Fruit fly (Drosophila melanogaster) whole organism, embryonic: Measurements from ENCODE around the gene CG13056.

Experiments
- Adf1 ChIP-seq: fragments of 200-800 bp; sonication (Bioruptor generic); IDR thresholded peaks from 2 replicates; pipeline ENCODE4 v1.3.6; 2022; ENCODE audit warnings: missing biosample characterization, missing genetic modification characterization
- Atf-2 ChIP-seq: fragments of 200-800 bp; sonication (Bioruptor generic); optimal IDR thresholded peaks from 2 replicates; lab custom pipeline; 2016; ENCODE audit warnings: missing biosample characterization, missing genetic modification characterization
- Bgb ChIP-seq: fragments of 200-800 bp; sonication (Bioruptor generic); IDR thresholded peaks from 2 replicates; pipeline ENCODE4 v1.3.6; 2022; ENCODE audit warnings: missing biosample characterization, missing genetic modification characterization; ENCODE audit not compliant: partially characterized antibody
- Blimp-1 ChIP-seq: fragments of 200-800 bp; sonication (Bioruptor generic); optimal IDR thresholded peaks from 3 replicates; lab custom pipeline; 2018; ENCODE audit warnings: missing biosample characterization, missing genetic modification characterization, mild to moderate bottlenecking, moderate library complexity, missing genetic modification reagents
- CG11247 ChIP-seq: fragments of 200-800 bp; sonication (Bioruptor generic); IDR thresholded peaks from 2 replicates; pipeline ENCODE4 v1.3.6; 2022; ENCODE audit warnings: missing biosample characterization, missing genetic modification characterization
- CG12769 ChIP-seq: fragments of 200-800 bp; sonication (Bioruptor generic); optimal IDR thresholded peaks from 2 replicates; lab custom pipeline; 2019; ENCODE audit warnings: missing biosample characterization, mild to moderate bottlenecking, missing genetic modification characterization, moderate library complexity
- CG13287 ChIP-seq: fragments of 200-800 bp; sonication (Bioruptor generic); IDR thresholded peaks from 2 replicates; pipeline ENCODE4 v1.3.6; 2022; ENCODE audit warnings: missing biosample characterization, missing genetic modification characterization; ENCODE audit not compliant: partially characterized antibody
- CG15514 ChIP-seq: fragments of 200-800 bp; sonication (Bioruptor generic); optimal IDR thresholded peaks from 3 replicates; lab custom pipeline; 2017; ENCODE audit warnings: missing biosample characterization, missing genetic modification characterization, mild to moderate bottlenecking, moderate library complexity, missing genetic modification reagents
- CG16863 ChIP-seq: fragments of 200-800 bp; sonication (Bioruptor generic); optimal IDR thresholded peaks from 3 replicates; lab custom pipeline; 2016; ENCODE audit warnings: missing biosample characterization, missing genetic modification characterization
- CG17612 ChIP-seq: fragments of 200-800 bp; sonication (Bioruptor generic); IDR thresholded peaks from 2 replicates; pipeline ENCODE4 v1.3.6; 2022; ENCODE audit warnings: missing biosample characterization, missing genetic modification characterization
- CG17802 ChIP-seq: fragments of 200-800 bp; sonication (Bioruptor generic); optimal IDR thresholded peaks from 2 replicates; lab custom pipeline; 2018; ENCODE audit warnings: missing biosample characterization, mild to moderate bottlenecking, missing genetic modification characterization, moderate library complexity
- CG32532 ChIP-seq: fragments of 200-800 bp; sonication (Bioruptor generic); IDR thresholded peaks from 2 replicates; pipeline ENCODE4 v1.3.6; 2022; ENCODE audit warnings: missing biosample characterization, missing genetic modification characterization
- CG4360 ChIP-seq: fragments of 200-800 bp; sonication (Bioruptor generic); IDR thresholded peaks from 2 replicates; pipeline ENCODE4 v1.3.6; 2022; ENCODE audit warnings: missing biosample characterization, missing genetic modification characterization
- CG43689 ChIP-seq: fragments of 200-800 bp; sonication (Bioruptor generic); IDR thresholded peaks from 2 replicates; pipeline ENCODE4 v1.3.6; 2022; ENCODE audit warnings: missing biosample characterization, missing genetic modification characterization
- CG6175 ChIP-seq: fragments of 200-800 bp; sonication (Bioruptor generic); IDR thresholded peaks from 3 replicates; pipeline ENCODE4 v1.3.6; 2022; ENCODE audit warnings: missing biosample characterization, missing genetic modification characterization
- CG8290 ChIP-seq, 3 experiments: fragments of 200-800 bp; sonication (Bioruptor generic); optimal IDR thresholded peaks; 2 replicates each; lab custom pipeline; 2016 to 2019; ENCODE audit warnings: missing biosample characterization in 3 of 3, missing genetic modification characterization in 3 of 3, mild to moderate bottlenecking in 2 of 3, moderate library complexity in 1 of 3
- CG8478 ChIP-seq: fragments of >200 bp; optimal IDR thresholded peaks from 2 replicates; lab custom pipeline; 2018
- CG9437 ChIP-seq: fragments of 200-800 bp; sonication (Bioruptor generic); optimal IDR thresholded peaks from 2 replicates; lab custom pipeline; 2018; ENCODE audit warnings: missing biosample characterization, mild to moderate bottlenecking, missing genetic modification characterization
- CkIIα-i1 ChIP-seq: fragments of 200-800 bp; sonication (Bioruptor generic); IDR thresholded peaks from 2 replicates; pipeline ENCODE4 v1.3.6; 2022; ENCODE audit warnings: missing biosample characterization, missing genetic modification characterization
- E2f2 ChIP-seq: fragments of 200-800 bp; sonication (Bioruptor generic); IDR thresholded peaks from 2 replicates; pipeline ENCODE4 v1.3.6; 2022; ENCODE audit warnings: missing biosample characterization, missing genetic modification characterization
- GATAe ChIP-seq: fragments of 200-800 bp; sonication (Bioruptor generic); conservative IDR thresholded peaks from 2 replicates; pipeline ENCODE4 v1.3.6; 2022; ENCODE audit warnings: missing biosample characterization, missing genetic modification characterization
- HHEX ChIP-seq: fragments of 200-800 bp; sonication (Bioruptor generic); optimal IDR thresholded peaks from 3 replicates; lab custom pipeline; 2017; ENCODE audit warnings: missing biosample characterization, mild to moderate bottlenecking, missing genetic modification characterization, missing genetic modification reagents
- HLHmδ ChIP-seq: fragments of 200-800 bp; sonication (Bioruptor generic); optimal IDR thresholded peaks from 2 replicates; lab custom pipeline; 2018; ENCODE audit warnings: missing biosample characterization, mild to moderate bottlenecking, missing genetic modification characterization, moderate library complexity
- Med ChIP-seq: fragments of 200-800 bp; sonication (Bioruptor generic); peaks from one replicate; lab custom pipeline; 2016; ENCODE audit warnings: missing biosample characterization, missing genetic modification characterization, mild to moderate bottlenecking, inconsistent platforms, moderate library complexity
- Myb ChIP-seq: fragments of 200-800 bp; sonication (Bioruptor generic); optimal IDR thresholded peaks from 2 replicates; lab custom pipeline; 2016; ENCODE audit warnings: missing biosample characterization, missing genetic modification characterization
- Opbp ChIP-seq: fragments of 200-800 bp; sonication (Bioruptor generic); IDR thresholded peaks from 3 replicates; pipeline ENCODE4 v1.3.6; 2022; ENCODE audit warnings: missing biosample characterization, missing genetic modification characterization; ENCODE audit not compliant: partially characterized antibody
- Pdp1 ChIP-seq, 2 experiments: fragments of 200-800 bp; sonication (Bioruptor generic); optimal IDR thresholded peaks; 3 replicates each; lab custom pipeline; 2016; ENCODE audit warnings: missing biosample characterization in 2 of 2, missing genetic modification characterization in 2 of 2, mild to moderate bottlenecking in 1 of 2, moderate library complexity in 1 of 2
- Rx ChIP-seq: fragments of 200-800 bp; sonication (Bioruptor generic); IDR thresholded peaks from 2 replicates; pipeline ENCODE4 v1.3.6; 2022; ENCODE audit warnings: missing biosample characterization, missing genetic modification characterization
- Scr ChIP-seq: fragments of 200-800 bp; sonication (Bioruptor generic); IDR thresholded peaks from 2 replicates; pipeline ENCODE4 v1.3.6; 2022; ENCODE audit warnings: missing biosample characterization, missing genetic modification characterization; ENCODE audit not compliant: partially characterized antibody
- Six4 ChIP-seq: fragments of 200-800 bp; sonication (Bioruptor generic); optimal IDR thresholded peaks from 2 replicates; lab custom pipeline; 2016; ENCODE audit warnings: missing biosample characterization, missing genetic modification characterization
- aop ChIP-seq: fragments of 200-800 bp; sonication (Bioruptor generic); IDR thresholded peaks from 2 replicates; pipeline ENCODE4 v1.3.6; 2022; ENCODE audit warnings: missing biosample characterization, missing genetic modification characterization
- ato ChIP-seq: fragments of 200-800 bp; sonication (Bioruptor generic); IDR thresholded peaks from 2 replicates; pipeline ENCODE4 v1.3.6; 2022; ENCODE audit warnings: missing biosample characterization, missing genetic modification characterization; ENCODE audit not compliant: partially characterized antibody
- bbx ChIP-seq: fragments of 200-800 bp; sonication (Bioruptor generic); IDR thresholded peaks from 2 replicates; pipeline ENCODE4 v1.3.6; 2022; ENCODE audit warnings: missing biosample characterization, missing genetic modification characterization; ENCODE audit not compliant: partially characterized antibody
- chm ChIP-seq: fragments of 200-800 bp; sonication (Bioruptor generic); IDR thresholded peaks from 2 replicates; pipeline ENCODE4 v1.3.6; 2022; ENCODE audit warnings: missing biosample characterization, missing genetic modification characterization
- ci ChIP-seq: fragments of 200-800 bp; sonication (Bioruptor generic); IDR thresholded peaks from 3 replicates; pipeline ENCODE4 v1.3.6; 2022; ENCODE audit warnings: missing biosample characterization, missing genetic modification characterization
- cwo ChIP-seq: fragments of 200-800 bp; sonication (Bioruptor generic); optimal IDR thresholded peaks from 3 replicates; lab custom pipeline; 2017; ENCODE audit warnings: missing biosample characterization, missing genetic modification characterization, mild to moderate bottlenecking, moderate library complexity, missing genetic modification reagents
- da ChIP-seq: fragments of 200-800 bp; sonication (Bioruptor generic); optimal IDR thresholded peaks from 2 replicates; lab custom pipeline; 2016; ENCODE audit warnings: missing biosample characterization, missing genetic modification characterization
- danr ChIP-seq: fragments of 200-800 bp; sonication (Bioruptor generic); IDR thresholded peaks from 2 replicates; pipeline ENCODE4 v1.3.6; 2022; ENCODE audit warnings: missing biosample characterization, missing genetic modification characterization
- ftz-f1 ChIP-seq: fragments of 200-800 bp; sonication (Bioruptor generic); optimal IDR thresholded peaks from 2 replicates; lab custom pipeline; 2016; ENCODE audit warnings: missing biosample characterization, missing genetic modification characterization
- insv ChIP-seq, 2 experiments: fragments of 200-800 bp; sonication (Bioruptor generic); optimal IDR thresholded peaks; 3 replicates each; lab custom pipeline; 2016 to 2018; ENCODE audit warnings: missing biosample characterization in 2 of 2, missing genetic modification characterization in 2 of 2
- jumu ChIP-seq: fragments of 200-800 bp; sonication (Bioruptor generic); optimal IDR thresholded peaks from 3 replicates; lab custom pipeline; 2016; ENCODE audit warnings: missing biosample characterization, missing genetic modification characterization
- lbe ChIP-seq: fragments of 200-800 bp; sonication (Bioruptor generic); optimal IDR thresholded peaks from 2 replicates; lab custom pipeline; 2016; ENCODE audit warnings: missing biosample characterization, mild to moderate bottlenecking, missing genetic modification characterization
- lola ChIP-seq, 3 experiments: fragments of >200 bp in 2 of 3; fragments of 200-800 bp in 1 of 3; sonication (Bioruptor generic) in 1 of 3; optimal IDR thresholded peaks; 2 replicates each; lab custom pipeline; 2017 to 2019; ENCODE audit warnings: missing biosample characterization in 3 of 3, missing genetic modification characterization in 3 of 3, mild to moderate bottlenecking in 1 of 3, moderate library complexity in 1 of 3
- nerfin-2 ChIP-seq: fragments of 200-800 bp; sonication (Bioruptor generic); IDR thresholded peaks from 2 replicates; pipeline ENCODE4 v1.3.6; 2022; ENCODE audit warnings: missing biosample characterization, missing genetic modification characterization; ENCODE audit not compliant: partially characterized antibody
- nmo ChIP-seq: fragments of 200-800 bp; sonication (Bioruptor generic); optimal IDR thresholded peaks from 2 replicates; lab custom pipeline; 2018; ENCODE audit warnings: missing biosample characterization, mild to moderate bottlenecking, missing genetic modification characterization, moderate library complexity
- onecut ChIP-seq: fragments of 200-800 bp; sonication (Bioruptor generic); IDR thresholded peaks from 2 replicates; pipeline ENCODE4 v1.3.6; 2022; ENCODE audit warnings: missing biosample characterization, missing genetic modification characterization
- pum ChIP-seq: fragments of 200-800 bp; sonication (Bioruptor generic); optimal IDR thresholded peaks from 2 replicates; lab custom pipeline; 2016; ENCODE audit warnings: missing biosample characterization, missing genetic modification characterization
- run ChIP-seq: fragments of 200-800 bp; sonication (Bioruptor generic); optimal IDR thresholded peaks from 3 replicates; lab custom pipeline; 2018; ENCODE audit warnings: missing biosample characterization, mild to moderate bottlenecking, missing genetic modification characterization
- vvl ChIP-seq: fragments of 200-800 bp; sonication (Bioruptor generic); IDR thresholded peaks from 2 replicates; pipeline ENCODE4 v1.3.6; 2022; ENCODE audit warnings: missing biosample characterization, missing genetic modification characterization
- zen2 ChIP-seq: fragments of 200-800 bp; sonication (Bioruptor generic); IDR thresholded peaks from 3 replicates; pipeline ENCODE4 v1.3.6; 2022; ENCODE audit warnings: missing biosample characterization, missing genetic modification characterization; ENCODE audit not compliant: partially characterized antibody

The CG13056 gene

DNA sequence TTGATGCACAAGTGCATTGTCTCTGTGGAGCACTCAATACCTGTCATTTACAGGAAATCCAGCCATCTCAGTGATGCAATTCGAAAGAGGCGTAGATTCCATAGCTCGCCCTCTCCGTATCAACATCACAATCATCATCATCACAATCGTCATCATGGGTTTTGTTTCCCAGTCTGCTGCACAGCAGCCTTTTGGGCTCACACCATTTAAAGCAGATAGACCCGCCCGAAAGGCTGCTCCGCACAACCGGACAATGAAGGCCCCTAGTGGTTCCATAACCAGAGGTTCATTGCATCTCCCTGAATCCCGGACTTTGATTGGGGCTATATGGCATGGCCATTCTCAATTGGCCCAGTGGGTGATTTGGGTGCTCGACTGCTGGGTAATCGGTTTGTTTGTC lies 1.8 kb downstream of the CG13056 start:
- TF ChIP-seq CG9437 = no peak
- TF ChIP-seq Atf-2 (GFP tag; lab: Kevin White, UChicago) = no peak
- TF ChIP-seq CG32532 (GFP tag; lab: Robert Waterston, UW) = no peak
- no peak for TF ChIP-seq GATAe (GFP tag; lab: Robert Waterston, UW)
- peak; percentile 9; the same call in 1 of the 2 replicates for TF ChIP-seq E2f2 (GFP tag; lab: Robert Waterston, UW)
- TF ChIP-seq CG17802 (tag; lab: Kevin White, UChicago) = no peak
- no peak for TF ChIP-seq CG8290 (GFP tag; optimal IDR thresholded peaks at IDR 0.05; lab: Kevin White, UChicago)
- peak in 1 of 2 experiments; percentile 31 for TF ChIP-seq CG8290 (tag; optimal IDR thresholded peaks at IDR 0.05; lab: Kevin White, UChicago)
- no peak for TF ChIP-seq jumu
- peak in 1 of 2 experiments; percentile 65 for TF ChIP-seq Pdp1 (GFP tag; optimal IDR thresholded peaks at IDR 0.05; lab: Kevin White, UChicago)
- peak; percentile 96 for TF ChIP-seq CG15514 (GFP tag; lab: Kevin White, UChicago)
- TF ChIP-seq chm (GFP tag; lab: Robert Waterston, UW) = no peak
- no peak for TF ChIP-seq Rx
- TF ChIP-seq CG17612 (GFP tag; lab: Robert Waterston, UW) = peak; percentile 35; the same call in 1 of the 2 replicates
- no peak for TF ChIP-seq insv (GFP tag; optimal IDR thresholded peaks at IDR 0.05; lab: Kevin White, UChicago)
- TF ChIP-seq CG11247 (GFP tag; lab: Robert Waterston, UW) = no peak
- no peak for TF ChIP-seq HHEX (GFP tag; lab: Kevin White, UChicago)
- 0 out of 3 replicates have a peak, but pooled peaks have one; percentile 13 for TF ChIP-seq zen2 (GFP tag; lab: Robert Waterston, UW)
- peak; percentile 18; the same call in 1 of the 2 replicates for TF ChIP-seq Bgb (GFP tag; lab: Robert Waterston, UW)
- TF ChIP-seq CG13287 = peak; percentile 45; the same call in 1 of the 2 replicates
- no peak for TF ChIP-seq lbe (GFP tag; lab: Kevin White, UChicago)
- TF ChIP-seq CG4360 (GFP tag; lab: Robert Waterston, UW) = no peak
- TF ChIP-seq Six4 (GFP tag; lab: Kevin White, UChicago) = no peak
- peak; percentile 46 for TF ChIP-seq CG12769 (tag; lab: Kevin White, UChicago)
- no peak for TF ChIP-seq da (GFP tag; lab: Kevin White, UChicago)
- peak; percentile 58; the same call in 1 of the 3 replicates for TF ChIP-seq ci (GFP tag; lab: Robert Waterston, UW)
- TF ChIP-seq Med = peak; percentile 75
- no peak for TF ChIP-seq aop (GFP tag; lab: Robert Waterston, UW)
- no peak for TF ChIP-seq CG8478 (lab: Kevin White, UChicago)
- no peak for TF ChIP-seq CG16863 (GFP tag; lab: Kevin White, UChicago)
- TF ChIP-seq vvl (GFP tag; lab: Robert Waterston, UW) = peak; percentile 24; the same call in 1 of the 2 replicates
- TF ChIP-seq danr (GFP tag; lab: Robert Waterston, UW) = no peak
- peak; percentile 44 for TF ChIP-seq ftz-f1 (GFP tag; lab: Kevin White, UChicago)
- peak; percentile 38; the same call in 1 of the 2 replicates for TF ChIP-seq bbx (GFP tag; lab: Robert Waterston, UW)
- TF ChIP-seq lola (GFP tag; optimal IDR thresholded peaks at IDR 0.05; lab: Kevin White, UChicago) = peak in 1 of 3 experiments; percentile 53

DNA sequence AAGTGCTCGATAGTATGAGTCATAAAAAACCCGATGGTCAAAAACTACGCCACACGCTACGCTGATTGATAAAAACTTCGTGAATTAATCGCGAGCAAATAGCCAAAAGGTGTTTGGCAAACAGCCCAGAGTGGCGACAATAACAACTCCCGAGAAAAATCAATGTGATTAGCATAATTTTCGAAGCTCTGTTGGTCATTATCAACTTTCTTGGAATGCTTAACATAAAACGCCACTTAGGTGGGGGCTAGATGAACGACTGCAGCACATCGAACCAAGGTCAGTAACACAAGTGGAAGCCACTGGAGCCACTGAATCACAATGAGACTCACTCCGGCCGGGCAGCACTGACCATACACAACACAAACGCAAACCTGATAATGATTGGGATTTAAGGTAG lies 4.6 kb downstream of the CG13056 start:
- no peak for TF ChIP-seq run (tag; lab: Kevin White, UChicago)
- no peak for TF ChIP-seq HLHmδ (GFP tag; lab: Kevin White, UChicago)
- TF ChIP-seq ato (GFP tag; lab: Robert Waterston, UW) = no peak
- TF ChIP-seq Adf1 (GFP tag; lab: Robert Waterston, UW) = no peak
- no peak for TF ChIP-seq nerfin-2 (GFP tag; lab: Robert Waterston, UW)
- TF ChIP-seq CG43689 (GFP tag; lab: Robert Waterston, UW) = 0 out of 2 replicates have a peak, but pooled peaks have one; percentile 10
- TF ChIP-seq onecut (GFP tag; lab: Robert Waterston, UW) = peak; percentile 61
- no peak for TF ChIP-seq pum (GFP tag; lab: Kevin White, UChicago)
- TF ChIP-seq CG6175 (GFP tag; lab: Robert Waterston, UW) = 0 out of 3 replicates have a peak, but pooled peaks have one; percentile 25
- no peak for TF ChIP-seq CkIIα-i1 (GFP tag; lab: Robert Waterston, UW)
- TF ChIP-seq Blimp-1 (GFP tag; lab: Kevin White, UChicago) = peak; percentile 63
- no peak for TF ChIP-seq cwo (GFP tag; lab: Kevin White, UChicago)
- TF ChIP-seq Scr (GFP tag; lab: Robert Waterston, UW) = no peak
- no peak for TF ChIP-seq nmo
- no peak for TF ChIP-seq Myb (GFP tag; lab: Kevin White, UChicago)
- TF ChIP-seq Opbp (GFP tag; lab: Robert Waterston, UW) = no peak
- peak; percentile 83 for TF ChIP-seq vvl (GFP tag; lab: Robert Waterston, UW)
